Worm (Caenorhabditis elegans): ENCODE results near the gene Y51H7C.41.

ce11 chrII:1357905-1358304 is 45.2 kb upstream of the Y51H7C.41 start, which contains the start of gene C13A10.2:
- TF ChIP-seq lin-39 (tag; optimal IDR thresholded peaks at IDR 0.05), result no peak
- TF ChIP-seq elt-1 (tag; optimal IDR thresholded peaks at IDR 0.05), result no peak
- TF ChIP-seq ztf-4 (tag; optimal IDR thresholded peaks at IDR 0.05), result no peak
- TF ChIP-seq ceh-16 (tag; optimal IDR thresholded peaks at IDR 0.05), result no peak
- TF ChIP-seq zag-1 (tag; optimal IDR thresholded peaks at IDR 0.05), result no peak
- no peak for TF ChIP-seq nhr-12 (tag; optimal IDR thresholded peaks at IDR 0.05)
- no peak for TF ChIP-seq pha-4 (tag; optimal IDR thresholded peaks at IDR 0.05)
- TF ChIP-seq nhr-77 (tag; optimal IDR thresholded peaks at IDR 0.05), result no peak
- TF ChIP-seq pqm-1 (tag; optimal IDR thresholded peaks at IDR 0.05), result no peak
- no peak for TF ChIP-seq R02D3.7 (tag; optimal IDR thresholded peaks at IDR 0.05)
- no peak for TF ChIP-seq ceh-82 (tag; optimal IDR thresholded peaks at IDR 0.05)

Measured in whole organism, L3 larva.